Fruit fly (Drosophila melanogaster): ENCODE data around the gene Fim.

Fim gene

DNA sequence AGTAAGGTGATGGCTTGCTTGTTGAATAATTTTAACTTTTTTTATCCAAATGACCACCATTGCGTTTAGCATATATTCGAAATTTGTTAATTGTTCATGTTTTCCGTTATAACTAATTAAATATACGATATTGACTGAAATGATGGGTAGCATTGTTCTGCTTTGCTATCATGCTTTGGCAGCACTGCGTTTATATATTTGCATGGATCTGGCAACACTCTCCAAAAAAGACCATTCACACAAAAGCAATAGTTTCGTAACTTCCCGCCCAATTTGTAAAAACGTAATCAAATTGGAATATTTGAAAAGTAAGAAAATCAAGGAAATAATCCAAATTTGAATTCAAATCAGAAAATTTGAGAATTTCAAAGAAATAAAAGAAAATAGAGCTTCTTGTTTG is 3.8 kb upstream of the Fim start:
- TF ChIP-seq CG34367 (tag; optimal IDR thresholded peaks at IDR 0.05) (no peak), CG17806 (tag; optimal IDR thresholded peaks at IDR 0.05) (no peak), gl (tag; optimal IDR thresholded peaks at IDR 0.05) (no peak), Snoo (tag; optimal IDR thresholded peaks at IDR 0.05) (no peak), CG9948 (tag; optimal IDR thresholded peaks at IDR 0.05) (no peak), Pif1B (GFP tag; optimal IDR thresholded peaks at IDR 0.05) (no peak), CG10348 (GFP tag; IDR thresholded peaks at IDR 0.05) (no peak), Pif1A (GFP tag; optimal IDR thresholded peaks at IDR 0.05) (no peak), CG15710 (tag; optimal IDR thresholded peaks at IDR 0.05) (no peak), fd96Ca (GFP tag; IDR thresholded peaks at IDR 0.05) (no peak), Ets98B (GFP tag; IDR thresholded peaks at IDR 0.05) (no peak), EcR (GFP tag; optimal IDR thresholded peaks at IDR 0.05) (no peak), D1 (tag; optimal IDR thresholded peaks at IDR 0.05) (no peak), CG32121 (GFP tag; IDR thresholded peaks at IDR 0.05) (no peak), CG13204 (GFP tag; optimal IDR thresholded peaks at IDR 0.05) (no peak)

DNA sequence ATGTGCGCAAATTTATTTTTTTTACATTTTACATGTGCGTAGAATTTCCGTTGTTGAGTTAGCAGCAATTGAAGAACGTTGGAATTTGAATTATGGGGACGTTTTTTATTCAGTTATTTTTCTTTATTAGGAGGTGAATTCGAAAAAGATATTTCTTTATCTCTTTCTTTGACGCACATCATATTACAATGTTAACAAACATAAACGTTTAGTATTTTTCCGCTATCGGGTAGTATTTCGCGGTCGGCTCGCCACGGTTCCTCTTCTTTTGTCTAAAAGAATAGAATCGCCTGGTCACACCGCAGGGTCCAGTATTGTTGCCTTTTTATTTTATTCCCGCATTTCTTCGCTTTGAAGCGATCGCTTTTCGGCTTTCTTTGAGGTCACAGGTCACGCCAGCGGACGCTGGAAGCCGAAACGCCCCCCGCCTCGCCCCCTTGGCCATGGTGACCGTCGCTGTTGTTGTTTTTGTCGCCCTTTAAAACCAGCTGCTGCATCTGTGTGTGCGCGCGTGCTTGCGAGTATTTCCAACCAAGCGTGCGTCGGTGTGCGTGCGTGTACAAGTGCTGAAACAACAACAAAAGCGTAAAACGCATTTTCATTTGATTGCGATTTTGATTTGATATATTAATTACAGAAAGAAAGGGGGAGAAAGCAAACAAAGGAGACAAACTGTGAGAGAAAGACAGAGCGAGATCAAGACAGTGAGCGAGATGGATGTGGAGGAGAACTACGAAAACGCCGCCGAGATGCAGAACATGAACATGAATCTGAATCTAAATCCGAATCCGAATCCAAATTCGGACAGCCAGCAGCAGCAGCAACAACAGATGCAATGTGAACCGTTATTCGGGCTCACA is 703 bp upstream of the Fim start:
- TF ChIP-seq CG34367 (tag; optimal IDR thresholded peaks at IDR 0.05) (no peak), CG8301 (tag; optimal IDR thresholded peaks at IDR 0.05) (no peak), fd96Ca (GFP tag; IDR thresholded peaks at IDR 0.05) (no peak), EcR (GFP tag; optimal IDR thresholded peaks at IDR 0.05) (peak; percentile 15), CG9948 (tag; optimal IDR thresholded peaks at IDR 0.05) (no peak), Pif1A (GFP tag; optimal IDR thresholded peaks at IDR 0.05) (no peak), CG15710 (tag; optimal IDR thresholded peaks at IDR 0.05) (no peak), Snoo (tag; optimal IDR thresholded peaks at IDR 0.05) (no peak), D1 (tag; optimal IDR thresholded peaks at IDR 0.05) (no peak), CG17806 (tag; optimal IDR thresholded peaks at IDR 0.05) (no peak), CG4496 (GFP tag; IDR thresholded peaks at IDR 0.05) (peak; percentile 33; the same call in 1 of the 3 replicates), CG13204 (GFP tag; optimal IDR thresholded peaks at IDR 0.05) (no peak), rn (GFP tag; IDR thresholded peaks at IDR 0.05) (no peak)

DNA sequence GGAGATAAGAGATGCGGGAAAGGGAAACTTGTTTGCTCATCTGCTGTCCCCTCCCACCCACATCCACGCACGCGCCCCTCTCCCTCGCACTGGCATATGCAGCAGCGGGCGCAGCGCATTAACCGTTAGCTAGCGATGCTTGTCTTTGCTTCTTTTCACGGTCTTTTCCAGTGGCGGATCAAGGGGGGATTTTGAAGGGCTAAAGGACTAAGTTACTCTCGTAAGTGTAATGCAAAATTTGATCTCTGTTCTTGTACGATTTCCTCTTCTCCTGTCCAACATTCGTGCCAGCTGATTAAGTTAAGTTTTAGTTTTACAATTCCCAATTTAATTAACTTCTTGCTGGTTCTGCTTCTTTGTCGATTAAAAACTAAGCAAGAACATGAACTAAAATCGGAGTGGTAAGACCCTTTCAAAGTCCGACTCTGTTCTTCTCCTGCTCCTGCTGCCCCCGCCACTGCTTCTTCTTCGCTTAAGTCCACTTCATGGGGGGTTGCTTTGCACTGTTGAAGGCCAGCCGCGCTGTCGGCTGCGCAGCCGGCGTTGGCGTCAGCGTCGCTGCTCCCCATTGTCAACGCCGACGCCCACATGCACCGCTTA is 1.0 kb downstream of the Fim start:
- TF ChIP-seq CG4496 (GFP tag; IDR thresholded peaks at IDR 0.05) (peak; percentile 61), CG9948 (tag; optimal IDR thresholded peaks at IDR 0.05) (peak; percentile 73), CG15710 (tag; optimal IDR thresholded peaks at IDR 0.05) (peak; percentile 86), CG32121 (GFP tag; IDR thresholded peaks at IDR 0.05) (peak; percentile 56), CG17806 (tag; optimal IDR thresholded peaks at IDR 0.05) (peak; percentile 81), Snoo (tag; optimal IDR thresholded peaks at IDR 0.05) (peak; percentile 85), rn (GFP tag; IDR thresholded peaks at IDR 0.05) (no peak), Pif1B (GFP tag; optimal IDR thresholded peaks at IDR 0.05) (peak; percentile 46), gl (tag; optimal IDR thresholded peaks at IDR 0.05) (peak; percentile 75), CG13204 (GFP tag; optimal IDR thresholded peaks at IDR 0.05) (peak; percentile 65), CG8301 (tag; optimal IDR thresholded peaks at IDR 0.05) (peak; percentile 85), CG10348 (GFP tag; IDR thresholded peaks at IDR 0.05) (no peak), CG34367 (tag; optimal IDR thresholded peaks at IDR 0.05) (peak; percentile 71), D1 (tag; optimal IDR thresholded peaks at IDR 0.05) (peak; percentile 73), CG12605 (GFP tag; IDR thresholded peaks at IDR 0.05) (peak; percentile 61), Pif1A (GFP tag; optimal IDR thresholded peaks at IDR 0.05) (peak; percentile 64), Ets98B (GFP tag; IDR thresholded peaks at IDR 0.05) (no peak; the same call in none of the 2 replicates), EcR (GFP tag; optimal IDR thresholded peaks at IDR 0.05) (peak; percentile 39), fd96Ca (GFP tag; IDR thresholded peaks at IDR 0.05) (no peak; the same call in 2 of the 3 replicates), CG14655 (GFP tag; optimal IDR thresholded peaks at IDR 0.05) (peak; percentile 91), CG8159 (tag; optimal IDR thresholded peaks at IDR 0.05) (peak; percentile 89)

DNA sequence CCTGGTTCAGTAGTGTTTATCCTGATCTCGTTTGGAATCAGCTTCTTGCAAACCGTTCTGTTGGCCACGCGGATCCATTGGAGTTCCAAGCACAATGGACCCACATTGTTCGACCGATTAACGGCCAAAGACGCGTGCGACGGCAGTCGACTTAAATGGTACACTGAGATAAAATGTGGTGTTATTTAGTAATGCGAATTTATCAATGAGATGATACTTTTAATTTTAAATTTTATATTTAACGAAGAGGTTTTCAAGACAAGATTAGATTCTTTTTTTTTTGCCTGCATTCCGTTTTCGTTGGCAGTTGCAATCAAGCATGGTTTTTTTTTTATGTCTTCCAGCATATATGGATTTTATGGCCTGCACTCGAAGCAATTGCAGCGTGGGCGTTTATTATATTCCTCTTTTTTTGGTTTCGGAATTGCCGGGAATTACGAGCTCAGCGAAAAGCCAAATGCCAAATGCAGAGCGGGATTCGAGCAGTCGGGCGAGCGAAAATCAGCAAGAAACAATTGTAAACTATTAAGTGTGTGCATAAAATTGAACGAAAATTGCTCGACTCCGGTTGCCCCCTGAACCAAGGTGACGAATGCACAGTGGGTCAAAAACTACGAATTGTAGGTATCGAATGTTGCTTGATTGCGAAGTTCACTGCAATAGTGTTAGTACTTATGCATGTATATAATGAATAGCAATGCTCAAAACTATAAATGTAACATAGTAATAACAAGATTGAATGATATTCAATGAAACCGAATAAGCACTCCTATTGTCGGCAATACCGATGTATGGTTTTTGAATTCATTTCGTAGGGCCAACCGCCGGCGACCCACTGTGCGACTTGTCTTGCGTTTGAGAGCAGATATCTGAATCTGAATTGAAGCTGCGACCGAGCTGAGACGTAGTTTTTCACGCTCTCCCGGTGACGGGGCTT is 2.6 kb downstream of the Fim start:
- peak; percentile 72 for TF ChIP-seq Pif1A (GFP tag; optimal IDR thresholded peaks at IDR 0.05)
- peak; percentile 83 for TF ChIP-seq CG32121 (GFP tag; IDR thresholded peaks at IDR 0.05)
- TF ChIP-seq CG9948 (tag; optimal IDR thresholded peaks at IDR 0.05): peak; percentile 83
- peak; percentile 86 for TF ChIP-seq fd96Ca (GFP tag; IDR thresholded peaks at IDR 0.05)
- peak; percentile 75 for TF ChIP-seq rn (GFP tag; IDR thresholded peaks at IDR 0.05)
- TF ChIP-seq CG14655 (GFP tag; optimal IDR thresholded peaks at IDR 0.05): peak; percentile 76
- no peak for TF ChIP-seq CG10348 (GFP tag; IDR thresholded peaks at IDR 0.05)
- peak; percentile 81 for TF ChIP-seq CG8301 (tag; optimal IDR thresholded peaks at IDR 0.05)
- TF ChIP-seq EcR (GFP tag; optimal IDR thresholded peaks at IDR 0.05): peak; percentile 57
- peak; percentile 81 for TF ChIP-seq CG8159 (tag; optimal IDR thresholded peaks at IDR 0.05)
- peak; percentile 78 for TF ChIP-seq gl (tag; optimal IDR thresholded peaks at IDR 0.05)
- peak; percentile 80 for TF ChIP-seq CG17806 (tag; optimal IDR thresholded peaks at IDR 0.05)
- TF ChIP-seq CG12605 (GFP tag; IDR thresholded peaks at IDR 0.05): peak; percentile 74
- TF ChIP-seq CG13204 (GFP tag; optimal IDR thresholded peaks at IDR 0.05): peak; percentile 59
- peak; percentile 57 for TF ChIP-seq D1 (tag; optimal IDR thresholded peaks at IDR 0.05)
- peak; percentile 80 for TF ChIP-seq Ets98B (GFP tag; IDR thresholded peaks at IDR 0.05)
- TF ChIP-seq CG34367 (tag; optimal IDR thresholded peaks at IDR 0.05): peak; percentile 82
- peak; percentile 86 for TF ChIP-seq CG4496 (GFP tag; IDR thresholded peaks at IDR 0.05)
- peak; percentile 53 for TF ChIP-seq Snoo (tag; optimal IDR thresholded peaks at IDR 0.05)
- TF ChIP-seq Pif1B (GFP tag; optimal IDR thresholded peaks at IDR 0.05): peak; percentile 79
- TF ChIP-seq CG15710 (tag; optimal IDR thresholded peaks at IDR 0.05): peak; percentile 85

Measured in whole organism, pupa.